Worm (Caenorhabditis elegans) whole organism, L4 larva: ENCODE measurements around the gene Y32B12B.4.

ENCODE experiments used
- F26F4.8 ChIP-seq: fragments of 200-800 bp; sonication (Bioruptor generic); conservative IDR thresholded peaks from 2 replicates; pipeline ENCODE4 v1.3.6; 2022; ENCODE audit warnings: missing genetic modification characterization, missing compliant biosample characterization
- T26A8.4 ChIP-seq: fragments of 200-800 bp; sonication (Bioruptor generic); IDR thresholded peaks from 2 replicates; pipeline ENCODE4 v1.3.6; 2022; ENCODE audit warnings: missing genetic modification characterization, missing compliant biosample characterization
- Y105C5A.15 ChIP-seq: fragments of 200-800 bp; sonication (Bioruptor generic); IDR thresholded peaks from 2 replicates; pipeline ENCODE4 v1.3.6; 2022; ENCODE audit warnings: missing genetic modification characterization, missing compliant biosample characterization
- Y5F2A.4 ChIP-seq: fragments of 200-800 bp; sonication (Bioruptor generic); optimal IDR thresholded peaks from 2 replicates; lab custom pipeline; 2018; ENCODE audit warnings: mild to moderate bottlenecking, missing genetic modification characterization, missing compliant biosample characterization
- ZK337.2 ChIP-seq: fragments of 200-800 bp; sonication (Bioruptor generic); IDR thresholded peaks from 2 replicates; pipeline ENCODE4 v1.3.6; 2022; ENCODE audit warnings: missing genetic modification reagents, missing genetic modification characterization, missing compliant biosample characterization
- ZK546.5 ChIP-seq, 2 experiments: sonication (generic microtip); optimal IDR thresholded peaks; 2 replicates each; lab custom pipeline; 2017; ENCODE audit warnings: missing biosample characterization in 2 of 2, missing genetic modification characterization in 2 of 2
- aha-1 ChIP-seq: fragments of 150-350 bp; peaks from one replicate; lab custom pipeline; 2014; ENCODE audit warnings: missing biosample characterization, missing genetic modification characterization
- aly-2 ChIP-seq: sonication (generic microtip); optimal IDR thresholded peaks from 2 replicates; lab custom pipeline; 2018; ENCODE audit warnings: missing biosample characterization, missing genetic modification characterization
- ces-1 ChIP-seq: fragments of 150-350 bp; sonication (generic microtip); optimal IDR thresholded peaks from 4 replicates; lab custom pipeline; 2014; ENCODE audit warnings: missing biosample characterization, missing genetic modification reagents, missing genetic modification characterization
- ctbp-1 ChIP-seq: fragments of 200-800 bp; sonication (Bioruptor generic); IDR thresholded peaks from 2 replicates; pipeline ENCODE4 v1.3.6; 2022; ENCODE audit warnings: missing genetic modification reagents, missing genetic modification characterization, missing compliant biosample characterization
- daf-8 ChIP-seq: fragments of 200-800 bp; sonication (Bioruptor generic); IDR thresholded peaks from 2 replicates; pipeline ENCODE4 v1.3.6; 2022; ENCODE audit warnings: missing genetic modification characterization, missing compliant biosample characterization
- dpl-1 ChIP-seq: fragments of 150-350 bp; optimal IDR thresholded peaks from 2 replicates; lab custom pipeline; 2014; ENCODE audit warnings: missing biosample characterization, missing genetic modification reagents, missing genetic modification characterization
- gei-8 ChIP-seq: fragments of 200-800 bp; sonication (Bioruptor generic); optimal IDR thresholded peaks from 2 replicates; lab custom pipeline; 2018; ENCODE audit warnings: mild to moderate bottlenecking, missing genetic modification characterization, missing compliant biosample characterization
- hif-1 ChIP-seq, 2 experiments: sonication (generic microtip); optimal IDR thresholded peaks; 2 replicates each; lab custom pipeline; 2016 to 2017; ENCODE audit warnings: missing compliant biosample characterization in 2 of 2, missing genetic modification characterization in 2 of 2, missing genetic modification reagents in 2 of 2, missing genotype in 2 of 2, mild to moderate bottlenecking in 1 of 2
- hlh-30 ChIP-seq: sonication (generic microtip); optimal IDR thresholded peaks from 2 replicates; lab custom pipeline; 2017; ENCODE audit warnings: antibody characterized with exemption, mild to moderate bottlenecking, missing genetic modification characterization, missing compliant biosample characterization; ENCODE audit not compliant: insufficient read depth
- hmg-1.1 ChIP-seq: fragments of 200-800 bp; sonication (Bioruptor generic); IDR thresholded peaks from 2 replicates; pipeline ENCODE4 v1.3.6; 2022; ENCODE audit warnings: missing genetic modification reagents, missing genetic modification characterization, missing compliant biosample characterization
- lin-13 ChIP-seq: fragments of 150-350 bp; optimal IDR thresholded peaks from 2 replicates; lab custom pipeline; 2014; ENCODE audit warnings: missing biosample characterization, missing genetic modification reagents, missing genetic modification characterization
- lsy-2 ChIP-seq, 2 experiments: fragments of 150-350 bp in 1 of 2; sonication (generic microtip) in 1 of 2; optimal IDR thresholded peaks; 2 replicates each; lab custom pipeline; 2014 to 2017; ENCODE audit warnings: missing biosample characterization in 2 of 2, missing genetic modification characterization in 2 of 2
- madf-5 ChIP-seq, 2 experiments: fragments of 200-800 bp; sonication (Bioruptor generic); IDR thresholded peaks; 2 replicates each; pipeline ENCODE4 v1.3.6; 2022; ENCODE audit warnings: missing compliant biosample characterization in 2 of 2, missing genetic modification characterization in 2 of 2
- nhr-10 ChIP-seq: fragments of 150-350 bp; optimal IDR thresholded peaks from 2 replicates; lab custom pipeline; 2014; ENCODE audit warnings: missing biosample characterization, missing genetic modification characterization
- nhr-111 ChIP-seq: fragments of 200-800 bp; sonication (Bioruptor generic); optimal IDR thresholded peaks from 2 replicates; lab custom pipeline; 2018; ENCODE audit warnings: mild to moderate bottlenecking, missing genetic modification characterization, missing compliant biosample characterization
- nhr-237 ChIP-seq: sonication (generic microtip); optimal IDR thresholded peaks from 2 replicates; lab custom pipeline; 2017; ENCODE audit warnings: missing biosample characterization, missing genetic modification characterization
- nhr-41 ChIP-seq: fragments of 200-800 bp; sonication (Bioruptor generic); IDR thresholded peaks from 2 replicates; pipeline ENCODE4 v1.3.6; 2022; ENCODE audit warnings: missing genetic modification reagents, missing genetic modification characterization, missing compliant biosample characterization
- nhr-6 ChIP-seq: fragments of 150-350 bp; optimal IDR thresholded peaks from 2 replicates; lab custom pipeline; 2014; ENCODE audit warnings: missing biosample characterization, missing genetic modification characterization
- nhr-77 ChIP-seq: fragments of 150-350 bp; optimal IDR thresholded peaks from 2 replicates; lab custom pipeline; 2014; ENCODE audit warnings: missing biosample characterization, missing genetic modification characterization
- php-3 ChIP-seq: fragments of 200-800 bp; sonication (Bioruptor generic); IDR thresholded peaks from 2 replicates; pipeline ENCODE4 v1.3.6; 2022; ENCODE audit warnings: missing genetic modification reagents, missing genetic modification characterization, missing compliant biosample characterization
- rbr-2 ChIP-seq: sonication (generic microtip); optimal IDR thresholded peaks from 2 replicates; lab custom pipeline; 2016; ENCODE audit warnings: missing genotype, missing genetic modification characterization, missing compliant biosample characterization
- saeg-2 ChIP-seq: fragments of 200-800 bp; sonication (Bioruptor generic); IDR thresholded peaks from 2 replicates; pipeline ENCODE4 v1.3.6; 2022; ENCODE audit warnings: missing genetic modification reagents, missing genetic modification characterization, missing compliant biosample characterization
- skn-1 ChIP-seq: fragments of 150-350 bp; optimal IDR thresholded peaks from 2 replicates; lab custom pipeline; 2014; ENCODE audit warnings: missing biosample characterization, missing genetic modification characterization
- snpc-4 ChIP-seq: fragments of 150-350 bp; optimal IDR thresholded peaks from 2 replicates; lab custom pipeline; 2014; ENCODE audit warnings: missing biosample characterization, missing genetic modification characterization
- unc-62 ChIP-seq, 3 experiments: fragments of 150-350 bp in 1 of 3; sonication (generic microtip); optimal IDR thresholded peaks in 2 of 3; peaks in 1 of 3; 1 replicate in 1 of 3; 2 replicates in 2 of 3; lab custom pipeline; 2014 to 2017; ENCODE audit warnings: missing biosample characterization in 3 of 3, missing genetic modification characterization in 3 of 3, missing genetic modification reagents in 3 of 3, missing genotype in 1 of 3
- vab-7 ChIP-seq: fragments of 200-800 bp; sonication (Bioruptor generic); IDR thresholded peaks from 2 replicates; pipeline ENCODE4 v1.3.6; 2022; ENCODE audit warnings: missing genetic modification reagents, missing genetic modification characterization, missing compliant biosample characterization
- ztf-11 ChIP-seq: fragments of 150-350 bp; optimal IDR thresholded peaks from 2 replicates; lab custom pipeline; 2014; ENCODE audit warnings: missing biosample characterization, missing genetic modification characterization
- ztf-7 ChIP-seq: fragments of 150-350 bp; optimal IDR thresholded peaks from 2 replicates; lab custom pipeline; 2014; ENCODE audit warnings: missing biosample characterization, missing genetic modification characterization

The Y32B12B.4 gene

DNA sequence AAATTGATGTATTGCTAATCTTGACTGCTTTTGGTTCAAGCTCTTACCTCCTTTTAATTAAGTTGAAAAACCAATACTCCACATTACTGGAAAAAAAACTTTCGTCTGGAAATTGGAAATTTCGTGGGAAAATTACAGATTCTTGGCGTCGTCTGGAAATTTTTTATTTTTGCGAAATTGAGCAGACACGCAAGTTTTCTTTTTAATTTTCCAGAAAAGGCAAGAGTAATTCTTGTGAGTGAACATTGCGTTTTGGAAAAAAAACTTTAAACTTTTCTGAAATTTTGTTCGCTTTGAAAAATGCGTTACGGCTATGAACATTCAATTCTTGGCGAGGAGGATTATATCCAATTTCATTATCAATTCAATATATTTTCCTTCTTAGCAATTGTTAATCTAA is 12.5 kb downstream of the Y32B12B.4 start, which contains the start of gene sru-45:
Gene sru-45 (plus strand): TSS at position 301 of the 400 bp plus-strand sequence.
- no peak for TF ChIP-seq lsy-2 (tag; optimal IDR thresholded peaks at IDR 0.05; lab: Kevin White, UChicago)
- TF ChIP-seq ztf-11 (tag; lab: Kevin White, UChicago) = no peak
- TF ChIP-seq vab-7 (GFP tag; lab: Robert Waterston, UW) = no peak
- no peak for TF ChIP-seq gei-8
- TF ChIP-seq nhr-77 (tag; lab: Kevin White, UChicago) = no peak
- TF ChIP-seq hlh-30 (tag; lab: Kevin White, UChicago) = no peak
- no peak for TF ChIP-seq nhr-111
- no peak for TF ChIP-seq ZK546.5 (tag; optimal IDR thresholded peaks at IDR 0.05; lab: Kevin White, UChicago)
- TF ChIP-seq ztf-7 (tag; lab: Kevin White, UChicago) = no peak

DNA sequence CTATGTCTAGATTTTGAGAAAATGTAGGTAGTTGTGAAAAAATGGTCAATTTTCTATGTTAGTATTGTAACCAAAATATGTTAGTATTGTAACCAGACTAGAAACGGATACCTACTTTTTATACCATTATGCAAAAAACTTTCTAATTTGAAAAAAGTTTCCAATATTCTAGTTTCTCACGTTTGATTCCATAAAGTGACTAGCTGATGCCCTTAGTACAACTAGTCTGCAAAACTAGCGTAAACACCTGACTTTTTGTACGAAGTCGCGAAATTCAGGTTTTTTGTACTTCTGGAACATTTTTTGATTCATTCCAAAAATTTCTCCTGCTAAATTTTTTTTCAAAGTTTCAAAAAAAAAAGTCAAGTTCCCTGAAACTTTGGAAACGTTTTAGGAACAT is 14.9 kb downstream of the Y32B12B.4 start:
- no peak for TF ChIP-seq dpl-1 (GFP tag; lab: Kevin White, UChicago)
- TF ChIP-seq ces-1 (GFP tag; lab: Kevin White, UChicago) = no peak
- no peak for TF ChIP-seq rbr-2 (tag; lab: Kevin White, UChicago)
- no peak for TF ChIP-seq aly-2
- no peak for TF ChIP-seq saeg-2 (GFP tag; lab: Robert Waterston, UW)
- TF ChIP-seq hmg-1.1 = no peak
- TF ChIP-seq unc-62 (GFP tag; optimal IDR thresholded peaks at IDR 0.05 in 1 of 2; lab: Kevin White, UChicago) = peak in 1 of 2 experiments; percentile 78
- TF ChIP-seq unc-62 (tag; optimal IDR thresholded peaks at IDR 0.05; lab: Kevin White, UChicago) = no peak
- no peak for TF ChIP-seq ZK337.2 (GFP tag; lab: Robert Waterston, UW)
- no peak for TF ChIP-seq ztf-11 (tag; lab: Kevin White, UChicago)
- no peak for TF ChIP-seq ctbp-1 (GFP tag; lab: Robert Waterston, UW)
- no peak for TF ChIP-seq nhr-237 (tag; lab: Kevin White, UChicago)
- TF ChIP-seq F26F4.8 (GFP tag; lab: Robert Waterston, UW) = no peak
- TF ChIP-seq aha-1 = peak; percentile 76
- no peak for TF ChIP-seq madf-5 (GFP tag; IDR thresholded peaks at IDR 0.05; lab: Robert Waterston, UW)
- no peak for TF ChIP-seq php-3 (GFP tag; lab: Robert Waterston, UW)

DNA sequence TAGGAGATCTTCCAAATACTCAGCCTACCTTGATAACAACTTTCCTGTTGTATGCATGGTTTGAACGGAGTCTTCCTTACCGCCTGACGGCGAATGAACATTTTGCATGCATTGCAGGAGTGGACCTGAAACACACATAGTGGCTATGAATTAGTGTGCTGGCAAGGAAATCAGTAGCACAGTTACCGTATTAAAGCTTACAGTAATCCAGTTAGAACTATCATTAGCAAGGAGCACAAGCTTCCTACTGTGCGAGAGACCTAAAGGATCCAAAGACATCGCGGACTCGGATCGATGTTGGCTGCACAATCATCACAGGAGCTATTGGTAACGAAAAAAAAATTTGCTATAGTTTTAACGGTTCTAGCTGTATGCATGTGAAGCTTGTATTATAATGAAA is 17.6 kb downstream of the Y32B12B.4 start, which contains the start of gene nhr-233:
Gene nhr-233 (minus strand): TSS at position 101 of the 400 bp plus-strand sequence.
- no peak for TF ChIP-seq nhr-41 (GFP tag; lab: Robert Waterston, UW)
- peak in 1 of 2 experiments; percentile 19 for TF ChIP-seq unc-62 (GFP tag; optimal IDR thresholded peaks at IDR 0.05 in 1 of 2; lab: Kevin White, UChicago)
- TF ChIP-seq unc-62 (tag; optimal IDR thresholded peaks at IDR 0.05; lab: Kevin White, UChicago) = no peak
- no peak for TF ChIP-seq Y5F2A.4 (GFP tag; lab: Kevin White, UChicago)
- no peak for TF ChIP-seq lin-13 (GFP tag; lab: Kevin White, UChicago)

DNA sequence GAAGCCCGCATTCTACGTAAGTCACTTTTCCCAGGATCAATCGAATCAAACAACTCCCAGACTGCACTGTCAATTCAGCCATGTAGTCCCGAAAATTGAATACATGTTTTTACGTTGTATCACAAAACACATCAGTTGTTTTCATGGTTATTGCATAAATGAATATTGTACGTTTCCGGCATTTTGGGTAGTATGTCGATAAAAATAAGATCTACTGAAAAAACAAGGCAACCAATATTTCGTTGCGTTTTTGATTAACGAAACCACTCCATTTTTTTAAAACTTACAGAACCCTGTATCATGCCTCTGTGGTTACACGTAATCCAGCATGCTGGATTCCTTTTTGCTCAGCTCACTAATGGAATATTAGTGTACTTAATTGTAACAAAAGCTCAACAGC is 20.0 kb downstream of the Y32B12B.4 start, which contains the start of gene str-149:
Gene str-149 (plus strand): TSS at position 301 of the 400 bp plus-strand sequence.
- no peak for TF ChIP-seq nhr-10
- TF ChIP-seq, all 104 proteins: peak for 0

DNA sequence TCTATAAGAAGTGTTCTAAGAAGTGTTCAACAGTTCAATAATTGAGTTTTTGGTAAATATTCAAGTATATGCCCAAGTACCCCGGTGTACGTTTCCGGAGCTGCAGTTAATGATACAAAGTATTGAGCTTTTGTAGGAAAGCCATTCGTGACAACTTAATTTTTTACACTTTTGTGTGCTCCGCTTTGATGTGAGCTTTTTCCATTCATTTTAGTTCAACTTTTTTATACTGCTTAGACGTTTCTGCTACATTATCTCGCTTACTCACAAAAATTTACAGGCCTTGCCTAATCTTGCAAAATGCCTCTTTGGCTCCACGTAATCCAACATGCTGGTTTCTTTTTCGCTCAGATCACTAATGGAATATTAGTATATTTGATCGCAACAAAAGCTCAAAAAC is 22.8 kb downstream of the Y32B12B.4 start, which contains the start of gene str-151:
Gene str-151 (plus strand): TSS at position 301 of the 400 bp plus-strand sequence.
- no peak for TF ChIP-seq skn-1 (tag; lab: Kevin White, UChicago)
- TF ChIP-seq nhr-41 (GFP tag; lab: Robert Waterston, UW) = no peak
- TF ChIP-seq hif-1 (tag; optimal IDR thresholded peaks at IDR 0.05; lab: Kevin White, UChicago) = no peak
- TF ChIP-seq snpc-4 = no peak
- no peak for TF ChIP-seq unc-62 (GFP tag; optimal IDR thresholded peaks at IDR 0.05 in 1 of 2; lab: Kevin White, UChicago)
- TF ChIP-seq unc-62 (tag; optimal IDR thresholded peaks at IDR 0.05; lab: Kevin White, UChicago) = no peak
- TF ChIP-seq Y105C5A.15 (GFP tag; lab: Robert Waterston, UW) = no peak
- TF ChIP-seq nhr-6 (tag; lab: Kevin White, UChicago) = no peak
- TF ChIP-seq aly-2 = no peak
- no peak for TF ChIP-seq daf-8
- no peak for TF ChIP-seq vab-7 (GFP tag; lab: Robert Waterston, UW)
- TF ChIP-seq T26A8.4 (GFP tag; lab: Robert Waterston, UW) = no peak
- TF ChIP-seq lsy-2 (tag; optimal IDR thresholded peaks at IDR 0.05; lab: Kevin White, UChicago) = no peak
